Worm (Caenorhabditis elegans) whole organism, young adult: ENCODE measurements around the gene F20B6.9.

Experiments used
- F49E8.2 ChIP-seq: sonication (generic microtip); optimal IDR thresholded peaks from 3 replicates; lab custom pipeline; 2017; ENCODE audit warnings: missing genetic modification characterization, mild to moderate bottlenecking, missing compliant biosample characterization, antibody characterized with exemption, moderate library complexity; ENCODE audit not compliant: insufficient read depth
- T26A5.8 ChIP-seq: sonication (generic microtip); optimal IDR thresholded peaks from 2 replicates; lab custom pipeline; 2016; ENCODE audit warnings: missing genetic modification characterization, missing compliant biosample characterization
- dpl-1 ChIP-seq: fragments of 150-350 bp; optimal IDR thresholded peaks from 2 replicates; lab custom pipeline; 2014; ENCODE audit warnings: missing biosample characterization, missing genetic modification reagents, missing genetic modification characterization
- let-526 ChIP-seq: fragments of 200-800 bp; sonication (Bioruptor generic); IDR thresholded peaks from 2 replicates; pipeline ENCODE4 v1.3.6; 2022; ENCODE audit warnings: missing genetic modification reagents, missing genetic modification characterization, missing compliant biosample characterization
- lin-26 ChIP-seq: fragments of 200-800 bp; sonication (Bioruptor generic); IDR thresholded peaks from 2 replicates; pipeline ENCODE4 v1.3.6; 2022; ENCODE audit warnings: missing genetic modification reagents, missing genetic modification characterization, missing compliant biosample characterization
- mxl-1 ChIP-seq: sonication (generic microtip); optimal IDR thresholded peaks from 2 replicates; lab custom pipeline; 2016; ENCODE audit warnings: missing genetic modification characterization, missing compliant biosample characterization
- repo-1 ChIP-seq: sonication (generic microtip); optimal IDR thresholded peaks from 2 replicates; lab custom pipeline; 2017; ENCODE audit warnings: mild to moderate bottlenecking, missing genetic modification characterization, missing compliant biosample characterization
- snpc-4 ChIP-seq, 5 experiments: fragments of 150-350 bp in 1 of 5; sonication (generic microtip) in 4 of 5; optimal IDR thresholded peaks; 2 replicates each; lab custom pipeline; 2014 to 2018; ENCODE audit warnings: missing genetic modification characterization in 5 of 5, missing biosample characterization in 3 of 5, antibody characterized with exemption in 2 of 5, mild to moderate bottlenecking in 2 of 5, missing compliant biosample characterization in 2 of 5, missing genotype in 2 of 5, moderate library complexity in 2 of 5, missing genetic modification reagents in 1 of 5
- unc-130 ChIP-seq: sonication (generic microtip); optimal IDR thresholded peaks from 2 replicates; lab custom pipeline; 2016; ENCODE audit warnings: missing genetic modification reagents, missing genetic modification characterization, missing compliant biosample characterization
- unc-62 ChIP-seq: fragments of 150-350 bp; optimal IDR thresholded peaks from 2 replicates; lab custom pipeline; 2014; ENCODE audit warnings: missing biosample characterization, missing genetic modification reagents, missing genetic modification characterization
- zfh-2 ChIP-seq: fragments of 200-800 bp; sonication (Bioruptor generic); conservative IDR thresholded peaks from 2 replicates; pipeline ENCODE4 v1.3.6; 2022; ENCODE audit warnings: missing genetic modification reagents, missing genetic modification characterization, missing compliant biosample characterization
- ztf-22 ChIP-seq: fragments of 200-800 bp; sonication (Bioruptor generic); optimal IDR thresholded peaks from 2 replicates; lab custom pipeline; 2018; ENCODE audit warnings: mild to moderate bottlenecking, missing genetic modification characterization, moderate library complexity, missing compliant biosample characterization

ce11 chrX:4209131-4209530 is 1.8 kb upstream of the F20B6.9 start:
- peak; percentile 95 for TF ChIP-seq zfh-2 (GFP tag; lab: Robert Waterston, UW)
- peak; percentile 63 for TF ChIP-seq ztf-22 (GFP tag; lab: Kevin White, UChicago)
- peak; percentile 39 for TF ChIP-seq unc-62
- TF ChIP-seq unc-130 (GFP tag; lab: Kevin White, UChicago): peak; percentile 0
- TF ChIP-seq let-526: peak; percentile 97
- peak; percentile 6 for TF ChIP-seq F49E8.2
- TF ChIP-seq T26A5.8: no peak
- TF ChIP-seq dpl-1 (GFP tag; lab: Kevin White, UChicago): no peak
- TF ChIP-seq snpc-4 (GFP tag; optimal IDR thresholded peaks at IDR 0.05; lab: Kevin White, UChicago): peak; percentile 71
- peak; percentile 81 to 89 (median 86) for TF ChIP-seq snpc-4 (tag; optimal IDR thresholded peaks at IDR 0.05; lab: Kevin White, UChicago)
- no peak for TF ChIP-seq mxl-1 (tag; lab: Kevin White, UChicago)
- peak; percentile 98 for TF ChIP-seq repo-1
- TF ChIP-seq lin-26 (GFP tag; lab: Robert Waterston, UW): peak; percentile 86
